Worm (Caenorhabditis elegans) whole organism, young adult: ENCODE data around the gene F22B5.5.

Experiments
- B0035.1 ChIP-seq: sonication (generic microtip); optimal IDR thresholded peaks from 2 replicates; lab custom pipeline; 2016; ENCODE audit warnings: missing genetic modification characterization, mild to moderate bottlenecking, missing compliant biosample characterization, missing genotype, missing genetic modification reagents
- D2030.7 ChIP-seq: fragments of 200-800 bp; sonication (Bioruptor generic); IDR thresholded peaks from 2 replicates; pipeline ENCODE4 v1.3.6; 2022; ENCODE audit warnings: missing genetic modification reagents, missing genetic modification characterization, missing compliant biosample characterization
- F39B2.1 ChIP-seq: fragments of 200-800 bp; sonication (Bioruptor generic); IDR thresholded peaks from 2 replicates; pipeline ENCODE4 v1.3.6; 2022; ENCODE audit warnings: missing genetic modification reagents, missing genetic modification characterization, missing compliant biosample characterization
- F57A8.1 ChIP-seq: fragments of 200-800 bp; sonication (Bioruptor generic); optimal IDR thresholded peaks from 2 replicates; lab custom pipeline; 2018; ENCODE audit warnings: mild to moderate bottlenecking, missing genetic modification characterization, moderate library complexity, missing compliant biosample characterization
- K11D2.4 ChIP-seq: fragments of 200-800 bp; sonication (Bioruptor generic); IDR thresholded peaks from 2 replicates; pipeline ENCODE4 v1.3.6; 2022; ENCODE audit warnings: missing genetic modification reagents, missing genetic modification characterization, missing compliant biosample characterization
- K12H6.12 ChIP-seq: fragments of 200-800 bp; sonication (Bioruptor generic); optimal IDR thresholded peaks from 2 replicates; lab custom pipeline; 2018; ENCODE audit warnings: mild to moderate bottlenecking, missing genetic modification characterization, missing compliant biosample characterization
- T26A5.8 ChIP-seq: sonication (generic microtip); optimal IDR thresholded peaks from 2 replicates; lab custom pipeline; 2016; ENCODE audit warnings: missing genetic modification characterization, missing compliant biosample characterization
- akir-1 ChIP-seq: fragments of 200-800 bp; sonication (Bioruptor generic); optimal IDR thresholded peaks from 2 replicates; lab custom pipeline; 2018; ENCODE audit warnings: mild to moderate bottlenecking, missing genetic modification characterization, moderate library complexity, missing compliant biosample characterization
- aptf-2 ChIP-seq: fragments of 200-800 bp; sonication (Bioruptor generic); conservative IDR thresholded peaks from 2 replicates; pipeline ENCODE4 v1.3.6; 2022; ENCODE audit warnings: missing genetic modification reagents, missing genetic modification characterization, missing compliant biosample characterization
- attf-5 ChIP-seq: fragments of 200-800 bp; sonication (Bioruptor generic); optimal IDR thresholded peaks from 2 replicates; lab custom pipeline; 2018; ENCODE audit warnings: mild to moderate bottlenecking, missing genetic modification characterization, missing compliant biosample characterization
- attf-6 ChIP-seq: fragments of 200-800 bp; sonication (Bioruptor generic); IDR thresholded peaks from 2 replicates; pipeline ENCODE4 v1.3.6; 2022; ENCODE audit warnings: missing genetic modification reagents, missing genetic modification characterization, missing compliant biosample characterization
- bed-1 ChIP-seq: fragments of 200-800 bp; sonication (Bioruptor generic); IDR thresholded peaks from 2 replicates; pipeline ENCODE4 v1.3.6; 2022; ENCODE audit warnings: missing genetic modification reagents, missing genetic modification characterization, missing compliant biosample characterization
- bed-2 ChIP-seq: fragments of 200-800 bp; sonication (Bioruptor generic); IDR thresholded peaks from 2 replicates; pipeline ENCODE4 v1.3.6; 2022; ENCODE audit warnings: missing genetic modification reagents, missing genetic modification characterization, missing compliant biosample characterization
- ccch-3 ChIP-seq: fragments of 200-800 bp; sonication (Bioruptor generic); optimal IDR thresholded peaks from 2 replicates; lab custom pipeline; 2018; ENCODE audit warnings: mild to moderate bottlenecking, missing genetic modification characterization, missing compliant biosample characterization
- cebp-2 ChIP-seq: fragments of 200-800 bp; sonication (Bioruptor generic); IDR thresholded peaks from 2 replicates; pipeline ENCODE4 v1.3.6; 2022; ENCODE audit warnings: missing genetic modification characterization, missing compliant biosample characterization
- ceh-100 ChIP-seq: fragments of 200-800 bp; sonication (Bioruptor generic); IDR thresholded peaks from 2 replicates; pipeline ENCODE4 v1.3.6; 2022; ENCODE audit warnings: missing genetic modification reagents, missing genetic modification characterization, missing compliant biosample characterization
- ceh-79 ChIP-seq: sonication (generic microtip); optimal IDR thresholded peaks from 2 replicates; lab custom pipeline; 2017; ENCODE audit warnings: mild to moderate bottlenecking, missing genetic modification characterization, missing compliant biosample characterization
- ceh-91 ChIP-seq: fragments of 200-800 bp; sonication (Bioruptor generic); IDR thresholded peaks from 2 replicates; pipeline ENCODE4 v1.3.6; 2022; ENCODE audit warnings: missing genetic modification reagents, missing genetic modification characterization, missing compliant biosample characterization
- dox-1 ChIP-seq: fragments of 200-800 bp; sonication (Bioruptor generic); IDR thresholded peaks from 2 replicates; pipeline ENCODE4 v1.3.6; 2022; ENCODE audit warnings: missing genetic modification reagents, missing genetic modification characterization, missing compliant biosample characterization
- efl-1 ChIP-seq: fragments of 150-350 bp; optimal IDR thresholded peaks from 2 replicates; lab custom pipeline; 2014; ENCODE audit warnings: missing biosample characterization, missing genetic modification reagents, missing genetic modification characterization
- egl-18 ChIP-seq: fragments of 200-800 bp; sonication (Bioruptor generic); IDR thresholded peaks from 2 replicates; pipeline ENCODE4 v1.3.6; 2022; ENCODE audit warnings: missing genetic modification reagents, missing genetic modification characterization, missing compliant biosample characterization
- egl-44 ChIP-seq: fragments of 200-800 bp; sonication (Bioruptor generic); IDR thresholded peaks from 2 replicates; pipeline ENCODE4 v1.3.6; 2022; ENCODE audit warnings: missing genetic modification reagents, missing genetic modification characterization, missing compliant biosample characterization
- ekl-4 ChIP-seq: fragments of 200-800 bp; sonication (Bioruptor generic); IDR thresholded peaks from 2 replicates; pipeline ENCODE4 v1.3.6; 2022; ENCODE audit warnings: missing genetic modification reagents, missing genetic modification characterization, missing compliant biosample characterization
- him-1 ChIP-seq: sonication (generic microtip); optimal IDR thresholded peaks from 2 replicates; lab custom pipeline; 2016; ENCODE audit warnings: missing genotype, missing genetic modification reagents, missing genetic modification characterization, missing compliant biosample characterization
- hlh-26 ChIP-seq: fragments of 200-800 bp; sonication (Bioruptor generic); conservative IDR thresholded peaks from 2 replicates; pipeline ENCODE4 v1.3.6; 2022; ENCODE audit warnings: missing genetic modification reagents, missing genetic modification characterization, missing compliant biosample characterization
- hmg-1.2 ChIP-seq: fragments of 200-800 bp; sonication (Bioruptor generic); IDR thresholded peaks from 2 replicates; pipeline ENCODE4 v1.3.6; 2022; ENCODE audit warnings: missing genetic modification reagents, missing genetic modification characterization, missing compliant biosample characterization
- hsf-1 ChIP-seq: fragments of 200-800 bp; sonication (Bioruptor generic); IDR thresholded peaks from 2 replicates; pipeline ENCODE4 v1.3.6; 2022; ENCODE audit warnings: missing genetic modification reagents, missing genetic modification characterization, missing compliant biosample characterization
- let-526 ChIP-seq: fragments of 200-800 bp; sonication (Bioruptor generic); IDR thresholded peaks from 2 replicates; pipeline ENCODE4 v1.3.6; 2022; ENCODE audit warnings: missing genetic modification reagents, missing genetic modification characterization, missing compliant biosample characterization
- lin-35 ChIP-seq, 3 experiments: fragments of 150-350 bp in 2 of 3; sonication (generic microtip) in 1 of 3; optimal IDR thresholded peaks; 2 replicates each; lab custom pipeline; 2014 to 2018; ENCODE audit warnings: missing biosample characterization in 3 of 3, missing genetic modification characterization in 3 of 3, missing genetic modification reagents in 3 of 3
- lin-40 ChIP-seq: sonication (generic microtip); optimal IDR thresholded peaks from 2 replicates; lab custom pipeline; 2016; ENCODE audit warnings: missing genetic modification characterization, mild to moderate bottlenecking, missing compliant biosample characterization, missing genotype, missing genetic modification reagents
- lir-1 ChIP-seq: fragments of 200-800 bp; sonication (Bioruptor generic); conservative IDR thresholded peaks from 2 replicates; pipeline ENCODE4 v1.3.6; 2022; ENCODE audit warnings: missing genetic modification reagents, missing genetic modification characterization, missing compliant biosample characterization
- madf-3 ChIP-seq: fragments of 200-800 bp; sonication (Bioruptor generic); IDR thresholded peaks from 2 replicates; pipeline ENCODE4 v1.3.6; 2022; ENCODE audit warnings: missing genetic modification reagents, missing genetic modification characterization, missing compliant biosample characterization
- mcd-1 ChIP-seq: fragments of 200-800 bp; sonication (Bioruptor generic); IDR thresholded peaks from 2 replicates; pipeline ENCODE4 v1.3.6; 2022; ENCODE audit warnings: missing genetic modification reagents, missing genetic modification characterization, missing compliant biosample characterization
- mxl-1 ChIP-seq: sonication (generic microtip); optimal IDR thresholded peaks from 2 replicates; lab custom pipeline; 2016; ENCODE audit warnings: missing genetic modification characterization, missing compliant biosample characterization
- nfya-1 ChIP-seq: sonication (generic microtip); optimal IDR thresholded peaks from 2 replicates; lab custom pipeline; 2017; ENCODE audit warnings: antibody characterized with exemption, missing compliant biosample characterization, missing genetic modification characterization, borderline replicate concordance; ENCODE audit not compliant: insufficient read depth
- nfya-2 ChIP-seq: fragments of 200-800 bp; sonication (Bioruptor generic); IDR thresholded peaks from 2 replicates; pipeline ENCODE4 v1.3.6; 2022; ENCODE audit warnings: missing genetic modification reagents, missing genetic modification characterization, missing compliant biosample characterization
- nhr-179 ChIP-seq: sonication (generic microtip); optimal IDR thresholded peaks from 2 replicates; lab custom pipeline; 2016; ENCODE audit warnings: mild to moderate bottlenecking, missing genetic modification characterization, missing compliant biosample characterization
- nhr-27 ChIP-seq: fragments of 200-800 bp; sonication (Bioruptor generic); optimal IDR thresholded peaks from 2 replicates; lab custom pipeline; 2018; ENCODE audit warnings: mild to moderate bottlenecking, missing genetic modification characterization, moderate library complexity, missing compliant biosample characterization
- nhr-80 ChIP-seq: sonication (generic microtip); optimal IDR thresholded peaks from 2 replicates; lab custom pipeline; 2016; ENCODE audit warnings: missing genetic modification characterization, missing compliant biosample characterization
- pha-4 ChIP-seq: fragments of 150-350 bp; sonication (generic microtip); optimal IDR thresholded peaks from 2 replicates; lab custom pipeline; 2014; ENCODE audit warnings: missing biosample characterization, missing genetic modification reagents, missing genetic modification characterization
- repo-1 ChIP-seq: sonication (generic microtip); optimal IDR thresholded peaks from 2 replicates; lab custom pipeline; 2017; ENCODE audit warnings: mild to moderate bottlenecking, missing genetic modification characterization, missing compliant biosample characterization
- rpc-1 ChIP-seq, 2 experiments: fragments of 150-350 bp in 1 of 2; sonication (generic microtip) in 1 of 2; optimal IDR thresholded peaks; 2 replicates each; lab custom pipeline; 2014 to 2018; ENCODE audit warnings: missing biosample characterization in 1 of 2, missing genetic modification characterization in 1 of 2, missing genetic modification reagents in 1 of 2, missing genotype in 1 of 2
- snpc-1.1 ChIP-seq: sonication (generic microtip); optimal IDR thresholded peaks from 2 replicates; lab custom pipeline; 2017; ENCODE audit warnings: missing genetic modification characterization, mild to moderate bottlenecking, missing compliant biosample characterization, antibody characterized with exemption, moderate library complexity, missing genotype, missing genetic modification reagents; ENCODE audit not compliant: insufficient read depth
- somi-1 ChIP-seq: fragments of 200-800 bp; sonication (Bioruptor generic); optimal IDR thresholded peaks from 2 replicates; lab custom pipeline; 2018; ENCODE audit warnings: mild to moderate bottlenecking, missing genetic modification characterization, missing compliant biosample characterization
- tbx-9 ChIP-seq: sonication (generic microtip); optimal IDR thresholded peaks from 2 replicates; lab custom pipeline; 2016; ENCODE audit warnings: borderline replicate concordance, missing genetic modification characterization, inconsistent platforms, missing compliant biosample characterization
- unc-130 ChIP-seq: sonication (generic microtip); optimal IDR thresholded peaks from 2 replicates; lab custom pipeline; 2016; ENCODE audit warnings: missing genetic modification reagents, missing genetic modification characterization, missing compliant biosample characterization
- xnd-1 ChIP-seq: sonication (generic microtip); optimal IDR thresholded peaks from 2 replicates; lab custom pipeline; 2016; ENCODE audit warnings: missing genotype, missing genetic modification reagents, missing genetic modification characterization, missing compliant biosample characterization
- ztf-25 ChIP-seq: fragments of 200-800 bp; sonication (Bioruptor generic); IDR thresholded peaks from 2 replicates; pipeline ENCODE4 v1.3.6; 2022; ENCODE audit warnings: missing genetic modification reagents, missing genetic modification characterization, missing compliant biosample characterization

F22B5.5 gene

ce11 chrII:8442176-8442575 is 12.2 kb downstream of the F22B5.5 start (continued):
- no peak for TF ChIP-seq ekl-4 (GFP tag; lab: Robert Waterston, UW)
- no peak for TF ChIP-seq egl-18 (GFP tag; lab: Robert Waterston, UW)
- no peak for TF ChIP-seq bed-2 (GFP tag; lab: Robert Waterston, UW)
- no peak for TF ChIP-seq bed-1 (GFP tag; lab: Robert Waterston, UW)
- TF ChIP-seq K11D2.4 (GFP tag; lab: Robert Waterston, UW), result no peak
- no peak for TF ChIP-seq repo-1 (tag; lab: Kevin White, UChicago)
- no peak for TF ChIP-seq akir-1 (GFP tag; lab: Kevin White, UChicago)
- TF ChIP-seq lir-1 (GFP tag; lab: Robert Waterston, UW), result no peak
- no peak for TF ChIP-seq ceh-100 (GFP tag; lab: Robert Waterston, UW)
- TF ChIP-seq efl-1 (GFP tag; lab: Kevin White, UChicago), result peak; percentile 40
- no peak for TF ChIP-seq F57A8.1 (GFP tag; lab: Kevin White, UChicago)
- TF ChIP-seq hmg-1.2, result peak; percentile 28; the same call in 1 of the 2 replicates
- TF ChIP-seq dox-1 (GFP tag; lab: Robert Waterston, UW), result peak; percentile 57; the same call in 1 of the 2 replicates
- no peak for TF ChIP-seq attf-6 (GFP tag; lab: Robert Waterston, UW)
- peak; percentile 5 for TF ChIP-seq xnd-1
- TF ChIP-seq let-526 (GFP tag; lab: Robert Waterston, UW), result no peak
- no peak for TF ChIP-seq unc-130 (GFP tag; lab: Kevin White, UChicago)
- no peak for TF ChIP-seq nfya-1 (tag; lab: Kevin White, UChicago)
- TF ChIP-seq nfya-2, result no peak
- TF ChIP-seq D2030.7 (GFP tag; lab: Robert Waterston, UW), result 0 out of 2 replicates have a peak, but pooled peaks have one; percentile 17
- no peak for TF ChIP-seq somi-1 (GFP tag; lab: Kevin White, UChicago)
- TF ChIP-seq mxl-1, result no peak
- TF ChIP-seq ccch-3, result no peak
- no peak for TF ChIP-seq him-1 (tag; lab: Kevin White, UChicago)
- no peak for TF ChIP-seq F39B2.1 (GFP tag; lab: Robert Waterston, UW)
- no peak for TF ChIP-seq pha-4 (tag; lab: Kevin White, UChicago)
- TF ChIP-seq ceh-91 (GFP tag; lab: Robert Waterston, UW), result 0 out of 2 replicates have a peak, but pooled peaks have one; percentile 16
- no peak for TF ChIP-seq madf-3
- peak; percentile 49 for TF ChIP-seq mcd-1
- no peak for TF ChIP-seq cebp-2 (GFP tag; lab: Robert Waterston, UW)
- TF ChIP-seq K12H6.12 (tag; lab: Kevin White, UChicago), result no peak
- 0 out of 2 replicates have a peak, but pooled peaks have one; percentile 9 for TF ChIP-seq hsf-1

ce11 chrII:8441519-8441918 is 12.9 kb downstream of the F22B5.5 start:
- TF ChIP-seq akir-1 (GFP tag; lab: Kevin White, UChicago), result no peak
- peak; percentile 69 for TF ChIP-seq B0035.1 (tag; lab: Kevin White, UChicago)
- TF ChIP-seq ceh-79 (tag; lab: Kevin White, UChicago), result peak; percentile 87
- no peak for TF ChIP-seq hlh-26 (GFP tag; lab: Robert Waterston, UW)
- peak; percentile 74 for TF ChIP-seq nhr-179
- TF ChIP-seq tbx-9 (tag; lab: Kevin White, UChicago), result peak; percentile 95
- no peak for TF ChIP-seq lin-40 (tag; lab: Kevin White, UChicago)
- peak; percentile 84 for TF ChIP-seq egl-44
- no peak for TF ChIP-seq aptf-2
- no peak for TF ChIP-seq xnd-1
- TF ChIP-seq rpc-1 (optimal IDR thresholded peaks at IDR 0.05; lab: Kevin White, UChicago), result peak; percentile 97
- TF ChIP-seq rpc-1 (tag; optimal IDR thresholded peaks at IDR 0.05; lab: Kevin White, UChicago), result peak; percentile 99
- no peak for TF ChIP-seq pha-4 (tag; lab: Kevin White, UChicago)
- peak; percentile 65 for TF ChIP-seq attf-5
- peak; percentile 97 for TF ChIP-seq T26A5.8 (tag; lab: Kevin White, UChicago)
- peak; percentile 86; the same call in 1 of the 2 replicates for TF ChIP-seq ztf-25 (GFP tag; lab: Robert Waterston, UW)
- peak; percentile 52 for TF ChIP-seq snpc-1.1 (tag; lab: Kevin White, UChicago)
- TF ChIP-seq nhr-80 (tag; lab: Kevin White, UChicago), result peak; percentile 14
- TF ChIP-seq lin-35 (GFP tag; optimal IDR thresholded peaks at IDR 0.05; lab: Kevin White, UChicago), result peak in 1 of 3 experiments; percentile 56
- no peak for TF ChIP-seq bed-1 (GFP tag; lab: Robert Waterston, UW)
- peak; percentile 95 for TF ChIP-seq nhr-27
